Worm (Caenorhabditis elegans) whole organism, L4 larva: ENCODE data around the gene C17G10.7.
A peak's percentile ranks its signal among the peaks of the same experiment; 100 is the strongest.

Experiments used
- D1046.2 ChIP-seq: fragments of 200-800 bp; sonication (Bioruptor generic); IDR thresholded peaks from 2 replicates; pipeline ENCODE4 v1.3.6; 2022; ENCODE audit warnings: missing genetic modification characterization, missing compliant biosample characterization
- F37D6.2 ChIP-seq: sonication (generic microtip); optimal IDR thresholded peaks from 2 replicates; lab custom pipeline; 2016; ENCODE audit warnings: mild to moderate bottlenecking, missing genetic modification characterization, missing compliant biosample characterization
- F49E8.2 ChIP-seq: sonication (generic microtip); optimal IDR thresholded peaks from 2 replicates; lab custom pipeline; 2016; ENCODE audit warnings: missing compliant biosample characterization, mild to moderate bottlenecking, missing genetic modification characterization, borderline replicate concordance
- R02D3.7 ChIP-seq: fragments of 150-350 bp; sonication (generic microtip); optimal IDR thresholded peaks from 3 replicates; lab custom pipeline; 2014; ENCODE audit warnings: missing biosample characterization, missing genetic modification characterization
- Y48G9A.11 ChIP-seq: fragments of 200-800 bp; sonication (Bioruptor generic); IDR thresholded peaks from 2 replicates; pipeline ENCODE4 v1.3.6; 2022; ENCODE audit warnings: missing genetic modification reagents, missing genetic modification characterization, missing compliant biosample characterization
- Y75B8A.6 ChIP-seq: fragments of 200-800 bp; sonication (Bioruptor generic); IDR thresholded peaks from 2 replicates; pipeline ENCODE4 v1.3.6; 2022; ENCODE audit warnings: missing genetic modification reagents, missing genetic modification characterization, missing compliant biosample characterization
- ZK546.5 ChIP-seq, 2 experiments: sonication (generic microtip); optimal IDR thresholded peaks; 2 replicates each; lab custom pipeline; 2017; ENCODE audit warnings: missing biosample characterization in 2 of 2, missing genetic modification characterization in 2 of 2
- aly-2 ChIP-seq: sonication (generic microtip); optimal IDR thresholded peaks from 2 replicates; lab custom pipeline; 2018; ENCODE audit warnings: missing biosample characterization, missing genetic modification characterization
- ama-1 ChIP-seq: fragments of 150-350 bp; optimal IDR thresholded peaks from 2 replicates; lab custom pipeline; 2014; ENCODE audit warnings: inconsistent platforms, mixed read lengths
- ceh-20 ChIP-seq: fragments of 200-800 bp; sonication (Bioruptor generic); IDR thresholded peaks from 2 replicates; pipeline ENCODE4 v1.3.6; 2022; ENCODE audit warnings: missing genetic modification reagents, missing genetic modification characterization, missing compliant biosample characterization
- ceh-32 ChIP-seq: sonication (generic microtip); optimal IDR thresholded peaks from 2 replicates; lab custom pipeline; 2016; ENCODE audit warnings: mild to moderate bottlenecking, missing genetic modification characterization, missing compliant biosample characterization; ENCODE audit not compliant: poor library complexity
- ceh-62 ChIP-seq: sonication (generic microtip); optimal IDR thresholded peaks from 2 replicates; lab custom pipeline; 2017; ENCODE audit warnings: missing biosample characterization, missing genetic modification characterization
- ceh-82 ChIP-seq: sonication (generic microtip); optimal IDR thresholded peaks from 2 replicates; lab custom pipeline; 2017; ENCODE audit warnings: missing biosample characterization, missing genetic modification characterization
- ces-1 ChIP-seq: fragments of 150-350 bp; sonication (generic microtip); optimal IDR thresholded peaks from 4 replicates; lab custom pipeline; 2014; ENCODE audit warnings: missing biosample characterization, missing genetic modification reagents, missing genetic modification characterization
- cey-2 ChIP-seq: sonication (generic microtip); optimal IDR thresholded peaks from 3 replicates; lab custom pipeline; 2017; ENCODE audit warnings: missing genetic modification characterization, mild to moderate bottlenecking, missing compliant biosample characterization, antibody characterized with exemption, borderline replicate concordance; ENCODE audit not compliant: insufficient read depth
- daf-19 ChIP-seq: fragments of 200-800 bp; sonication (Bioruptor generic); conservative IDR thresholded peaks from 2 replicates; pipeline ENCODE4 v1.3.6; 2022; ENCODE audit warnings: missing genetic modification characterization, missing compliant biosample characterization
- daf-8 ChIP-seq: fragments of 200-800 bp; sonication (Bioruptor generic); IDR thresholded peaks from 2 replicates; pipeline ENCODE4 v1.3.6; 2022; ENCODE audit warnings: missing genetic modification characterization, missing compliant biosample characterization
- dmd-6 ChIP-seq: fragments of 200-800 bp; sonication (Bioruptor generic); IDR thresholded peaks from 2 replicates; pipeline ENCODE4 v1.3.6; 2022; ENCODE audit warnings: missing genetic modification reagents, missing genetic modification characterization, missing compliant biosample characterization
- dmd-8 ChIP-seq: fragments of 200-800 bp; sonication (Bioruptor generic); IDR thresholded peaks from 2 replicates; pipeline ENCODE4 v1.3.6; 2022; ENCODE audit warnings: missing genetic modification characterization, missing compliant biosample characterization
- dpl-1 ChIP-seq: fragments of 150-350 bp; optimal IDR thresholded peaks from 2 replicates; lab custom pipeline; 2014; ENCODE audit warnings: missing biosample characterization, missing genetic modification reagents, missing genetic modification characterization
- duxl-1 ChIP-seq: sonication (generic microtip); optimal IDR thresholded peaks from 2 replicates; lab custom pipeline; 2016; ENCODE audit warnings: mild to moderate bottlenecking, missing genetic modification characterization, moderate library complexity, missing compliant biosample characterization; ENCODE audit not compliant: poor library complexity
- fos-1 ChIP-seq: fragments of 150-350 bp; optimal IDR thresholded peaks from 2 replicates; lab custom pipeline; 2014; ENCODE audit warnings: missing biosample characterization, missing genetic modification characterization
- gei-8 ChIP-seq: fragments of 200-800 bp; sonication (Bioruptor generic); optimal IDR thresholded peaks from 2 replicates; lab custom pipeline; 2018; ENCODE audit warnings: mild to moderate bottlenecking, missing genetic modification characterization, missing compliant biosample characterization
- hlh-30 ChIP-seq: sonication (generic microtip); optimal IDR thresholded peaks from 2 replicates; lab custom pipeline; 2017; ENCODE audit warnings: antibody characterized with exemption, mild to moderate bottlenecking, missing genetic modification characterization, missing compliant biosample characterization; ENCODE audit not compliant: insufficient read depth
- lim-7 ChIP-seq: fragments of 200-800 bp; sonication (Bioruptor generic); IDR thresholded peaks from 2 replicates; pipeline ENCODE4 v1.3.6; 2022; ENCODE audit warnings: missing genetic modification characterization, missing compliant biosample characterization
- lin-13 ChIP-seq: fragments of 150-350 bp; optimal IDR thresholded peaks from 2 replicates; lab custom pipeline; 2014; ENCODE audit warnings: missing biosample characterization, missing genetic modification reagents, missing genetic modification characterization
- lin-15B ChIP-seq: fragments of 150-350 bp; sonication (generic microtip); optimal IDR thresholded peaks from 3 replicates; lab custom pipeline; 2014; ENCODE audit warnings: missing biosample characterization, missing genetic modification characterization
- lin-39 ChIP-seq: fragments of 150-350 bp; optimal IDR thresholded peaks from 2 replicates; lab custom pipeline; 2014; ENCODE audit warnings: missing biosample characterization, missing genetic modification reagents, missing genetic modification characterization
- lsy-2 ChIP-seq, 2 experiments: fragments of 150-350 bp in 1 of 2; sonication (generic microtip) in 1 of 2; optimal IDR thresholded peaks; 2 replicates each; lab custom pipeline; 2014 to 2017; ENCODE audit warnings: missing biosample characterization in 2 of 2, missing genetic modification characterization in 2 of 2
- madf-5 ChIP-seq, 2 experiments: fragments of 200-800 bp; sonication (Bioruptor generic); IDR thresholded peaks; 2 replicates each; pipeline ENCODE4 v1.3.6; 2022; ENCODE audit warnings: missing compliant biosample characterization in 2 of 2, missing genetic modification characterization in 2 of 2
- madf-9 ChIP-seq: fragments of 200-800 bp; sonication (Bioruptor generic); conservative IDR thresholded peaks from 2 replicates; pipeline ENCODE4 v1.3.6; 2022; ENCODE audit warnings: missing genetic modification reagents, missing genetic modification characterization, missing compliant biosample characterization
- nhr-10 ChIP-seq: fragments of 150-350 bp; optimal IDR thresholded peaks from 2 replicates; lab custom pipeline; 2014; ENCODE audit warnings: missing biosample characterization, missing genetic modification characterization
- nhr-102 ChIP-seq: sonication (generic microtip); optimal IDR thresholded peaks from 2 replicates; lab custom pipeline; 2016; ENCODE audit warnings: mild to moderate bottlenecking, missing genetic modification characterization, moderate library complexity, missing compliant biosample characterization
- nhr-11 ChIP-seq: fragments of 150-350 bp; optimal IDR thresholded peaks from 2 replicates; lab custom pipeline; 2014; ENCODE audit warnings: missing biosample characterization, missing genetic modification characterization
- nhr-28 ChIP-seq: fragments of 150-350 bp; optimal IDR thresholded peaks from 2 replicates; lab custom pipeline; 2014; ENCODE audit warnings: missing biosample characterization, missing genetic modification characterization
- nhr-6 ChIP-seq: fragments of 150-350 bp; optimal IDR thresholded peaks from 2 replicates; lab custom pipeline; 2014; ENCODE audit warnings: missing biosample characterization, missing genetic modification characterization
- pha-4 ChIP-seq, 2 experiments: fragments of 150-350 bp in 1 of 2; fragments of 200-800 bp in 1 of 2; sonication (Bioruptor generic) in 1 of 2; IDR thresholded peaks in 1 of 2; optimal IDR thresholded peaks in 1 of 2; 2 replicates each; pipeline versions ENCODE4 v1.3.6 to Lab custom; 2014 to 2022; ENCODE audit warnings: missing genetic modification characterization in 2 of 2, missing genetic modification reagents in 2 of 2, missing biosample characterization in 1 of 2, missing compliant biosample characterization in 1 of 2
- php-3 ChIP-seq: fragments of 200-800 bp; sonication (Bioruptor generic); IDR thresholded peaks from 2 replicates; pipeline ENCODE4 v1.3.6; 2022; ENCODE audit warnings: missing genetic modification reagents, missing genetic modification characterization, missing compliant biosample characterization
- rbr-2 ChIP-seq: sonication (generic microtip); optimal IDR thresholded peaks from 2 replicates; lab custom pipeline; 2016; ENCODE audit warnings: missing genotype, missing genetic modification characterization, missing compliant biosample characterization
- skn-1 ChIP-seq: fragments of 150-350 bp; optimal IDR thresholded peaks from 2 replicates; lab custom pipeline; 2014; ENCODE audit warnings: missing biosample characterization, missing genetic modification characterization
- tra-1 ChIP-seq: fragments of 200-800 bp; sonication (Bioruptor generic); IDR thresholded peaks from 2 replicates; pipeline ENCODE4 v1.3.6; 2022; ENCODE audit warnings: missing genetic modification reagents, missing genetic modification characterization, missing compliant biosample characterization
- zfp-2 ChIP-seq: sonication (generic microtip); optimal IDR thresholded peaks from 2 replicates; lab custom pipeline; 2016; ENCODE audit warnings: mild to moderate bottlenecking, missing genetic modification characterization, missing compliant biosample characterization
- ztf-11 ChIP-seq: fragments of 150-350 bp; optimal IDR thresholded peaks from 2 replicates; lab custom pipeline; 2014; ENCODE audit warnings: missing biosample characterization, missing genetic modification characterization

The C17G10.7 gene

ce11 chrII:5572082-5572746 is 35.4 kb downstream of the C17G10.7 start (continued):
- TF ChIP-seq dmd-8 (GFP tag; lab: Robert Waterston, UW), result no peak
- no peak for TF ChIP-seq nhr-11 (tag; lab: Kevin White, UChicago)
- TF ChIP-seq madf-5 (GFP tag; IDR thresholded peaks at IDR 0.05; lab: Robert Waterston, UW), result no peak
- TF ChIP-seq daf-19 (GFP tag; lab: Robert Waterston, UW), result no peak
- no peak for TF ChIP-seq fos-1 (tag; lab: Kevin White, UChicago)
- no peak for TF ChIP-seq tra-1
- TF ChIP-seq duxl-1, result no peak
- TF ChIP-seq php-3 (GFP tag; lab: Robert Waterston, UW), result no peak
- TF ChIP-seq ces-1 (GFP tag; lab: Kevin White, UChicago), result no peak
- peak; percentile 49; the same call in 1 of the 2 replicates for TF ChIP-seq ceh-20 (GFP tag; lab: Robert Waterston, UW)
- no peak for TF ChIP-seq lin-15B (tag; lab: Kevin White, UChicago)
- TF ChIP-seq lim-7 (GFP tag; lab: Robert Waterston, UW), result no peak
- TF ChIP-seq F49E8.2 (tag; lab: Kevin White, UChicago), result no peak
- no peak for TF ChIP-seq ceh-32 (tag; lab: Kevin White, UChicago)
- TF ChIP-seq ztf-11 (tag; lab: Kevin White, UChicago), result no peak
- no peak for TF ChIP-seq rbr-2
- TF ChIP-seq nhr-28, result peak; percentile 91
- TF ChIP-seq skn-1, result no peak
- no peak for TF ChIP-seq Y75B8A.6 (GFP tag; lab: Robert Waterston, UW)
- no peak for TF ChIP-seq ceh-62 (tag; lab: Kevin White, UChicago)
- no peak for TF ChIP-seq lin-39 (tag; lab: Kevin White, UChicago)
- TF ChIP-seq dpl-1 (GFP tag; lab: Kevin White, UChicago), result peak; percentile 22
- no peak for TF ChIP-seq R02D3.7
- TF ChIP-seq dmd-6, result peak; percentile 57
- no peak for TF ChIP-seq daf-8
- TF ChIP-seq D1046.2, result no peak
- TF ChIP-seq ZK546.5 (tag; optimal IDR thresholded peaks at IDR 0.05; lab: Kevin White, UChicago), result no peak
- TF ChIP-seq pha-4 (GFP tag; IDR thresholded peaks at IDR 0.05; lab: Robert Waterston, UW), result no peak
- TF ChIP-seq pha-4 (tag; optimal IDR thresholded peaks at IDR 0.05; lab: Kevin White, UChicago), result no peak
- TF ChIP-seq gei-8 (GFP tag; lab: Kevin White, UChicago), result no peak
- TF ChIP-seq zfp-2 (tag; lab: Kevin White, UChicago), result no peak
- peak; percentile 52 for TF ChIP-seq hlh-30 (tag; lab: Kevin White, UChicago)
- TF ChIP-seq nhr-6 (tag; lab: Kevin White, UChicago), result peak; percentile 19

DNA sequence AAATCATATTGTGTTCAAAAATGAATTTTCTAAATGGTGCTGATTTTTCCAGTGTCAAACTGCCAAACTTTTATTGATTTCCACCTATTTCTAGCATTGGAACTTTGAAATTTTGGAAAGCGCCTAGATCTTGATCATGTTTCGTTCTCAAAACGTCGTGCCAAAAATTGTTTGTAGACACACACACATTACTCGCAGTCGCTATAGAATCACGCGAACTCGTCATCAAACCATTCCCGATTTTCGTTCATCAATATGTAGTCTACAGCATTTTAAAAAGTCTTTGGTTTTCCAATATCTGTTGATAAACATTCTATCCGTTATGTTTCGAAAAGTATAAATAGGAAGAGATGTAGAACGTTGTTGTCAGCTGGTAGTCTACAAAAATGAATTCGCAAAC is 37.4 kb downstream of the C17G10.7 start, which contains the start of the genes C17C3.1 and C17C3.15:
Gene C17C3.1, plus strand, starts transcription at position 301 of the 400 bp plus-strand sequence.
Gene C17C3.15, plus strand, starts transcription at position 383 of the 400 bp plus-strand sequence.
- no peak for TF ChIP-seq ztf-11 (tag; lab: Kevin White, UChicago)
- peak; percentile 76 for TF ChIP-seq nhr-28

- no peak for TF ChIP-seq nhr-10 (tag; lab: Kevin White, UChicago)
- no peak for TF ChIP-seq aly-2 (tag; lab: Kevin White, UChicago)
- no peak for TF ChIP-seq gei-8 (GFP tag; lab: Kevin White, UChicago)
- TF ChIP-seq ama-1 (lab: Kevin White, UChicago), result no peak
- no peak for TF ChIP-seq lsy-2 (tag; optimal IDR thresholded peaks at IDR 0.05; lab: Kevin White, UChicago)
- TF ChIP-seq madf-9, result no peak
- TF ChIP-seq ceh-82 (tag; lab: Kevin White, UChicago), result no peak
- TF ChIP-seq F37D6.2, result no peak
- no peak for TF ChIP-seq daf-19 (GFP tag; lab: Robert Waterston, UW)
- no peak for TF ChIP-seq nhr-102 (tag; lab: Kevin White, UChicago)
- no peak for TF ChIP-seq cey-2 (tag; lab: Kevin White, UChicago)
- TF ChIP-seq lin-13 (GFP tag; lab: Kevin White, UChicago), result no peak
- TF ChIP-seq Y48G9A.11 (GFP tag; lab: Robert Waterston, UW), result no peak
- no peak for TF ChIP-seq ceh-32 (tag; lab: Kevin White, UChicago)
- no peak for TF ChIP-seq nhr-11 (tag; lab: Kevin White, UChicago)
These were observed 42.5 kb downstream of the C17G10.7 start for ce11 chrII:5565082-5565623.
